Worm (Caenorhabditis elegans) whole organism, midembryonic: ENCODE data around the gene AH9.3.

Experiments
- T22C8.4 ChIP-seq: fragments of 200-800 bp; sonication (Bioruptor generic); IDR thresholded peaks from 2 replicates; pipeline ENCODE4 v1.3.6; 2022; ENCODE audit warnings: missing genetic modification characterization, missing compliant biosample characterization
- cog-1 ChIP-seq: sonication (generic microtip); optimal IDR thresholded peaks from 2 replicates; lab custom pipeline; 2016; ENCODE audit warnings: missing genetic modification characterization, missing compliant biosample characterization
- flt-1 ChIP-seq: fragments of 200-800 bp; sonication (Bioruptor generic); IDR thresholded peaks from 2 replicates; pipeline ENCODE4 v1.3.6; 2022; ENCODE audit warnings: missing genetic modification characterization, missing compliant biosample characterization
- klf-2 ChIP-seq: fragments of 200-800 bp; sonication (Bioruptor generic); conservative IDR thresholded peaks from 2 replicates; pipeline ENCODE4 v1.3.6; 2022; ENCODE audit warnings: missing genetic modification reagents, missing genetic modification characterization, missing compliant biosample characterization
- med-1 ChIP-seq: sonication (generic microtip); optimal IDR thresholded peaks from 2 replicates; lab custom pipeline; 2017; ENCODE audit warnings: missing genetic modification characterization, mild to moderate bottlenecking, missing compliant biosample characterization, antibody characterized with exemption, missing genetic modification reagents; ENCODE audit not compliant: insufficient read depth
- ref-1 ChIP-seq: fragments of 200-800 bp; sonication (Bioruptor generic); conservative IDR thresholded peaks from 2 replicates; pipeline ENCODE4 v1.3.6; 2022; ENCODE audit warnings: missing genetic modification reagents, missing genetic modification characterization, missing compliant biosample characterization
- tab-1 ChIP-seq: fragments of 200-800 bp; sonication (Bioruptor generic); IDR thresholded peaks from 2 replicates; pipeline ENCODE4 v1.3.6; 2022; ENCODE audit warnings: missing genetic modification characterization, missing compliant biosample characterization
- ztf-23 ChIP-seq: fragments of 200-800 bp; sonication (Bioruptor generic); IDR thresholded peaks from 2 replicates; pipeline ENCODE4 v1.3.6; 2022; ENCODE audit warnings: missing genetic modification reagents, missing genetic modification characterization, missing compliant biosample characterization
- ztf-29 ChIP-seq: fragments of 200-800 bp; sonication (Bioruptor generic); IDR thresholded peaks from 2 replicates; pipeline ENCODE4 v1.3.6; 2022; ENCODE audit warnings: missing genetic modification reagents, missing genetic modification characterization, missing compliant biosample characterization

The AH9.3 gene

ce11 chrX:2261003-2261402 is at the start of gene AH9.3:
Gene AH9.3, minus strand, starts transcription at chrX:2261103.
- TF ChIP-seq flt-1 (GFP tag; lab: Robert Waterston, UW): no peak
- TF ChIP-seq klf-2 (GFP tag; lab: Robert Waterston, UW): no peak
- TF ChIP-seq ref-1 (GFP tag; lab: Robert Waterston, UW): no peak
- no peak for TF ChIP-seq cog-1
- TF ChIP-seq ztf-29 (GFP tag; lab: Robert Waterston, UW): no peak
- no peak for TF ChIP-seq tab-1 (GFP tag; lab: Robert Waterston, UW)
- TF ChIP-seq ztf-23 (GFP tag; lab: Robert Waterston, UW): no peak

ce11 chrX:2304496-2304895 is 43.6 kb upstream of the AH9.3 start:
- TF ChIP-seq med-1: no peak
- TF ChIP-seq ztf-29 (GFP tag; lab: Robert Waterston, UW): no peak
- TF ChIP-seq ztf-23 (GFP tag; lab: Robert Waterston, UW): no peak
- TF ChIP-seq flt-1 (GFP tag; lab: Robert Waterston, UW): no peak
- TF ChIP-seq tab-1 (GFP tag; lab: Robert Waterston, UW): no peak
- no peak for TF ChIP-seq cog-1
- TF ChIP-seq T22C8.4: no peak
- TF ChIP-seq ref-1 (GFP tag; lab: Robert Waterston, UW): no peak
- no peak for TF ChIP-seq klf-2 (GFP tag; lab: Robert Waterston, UW)

DNA sequence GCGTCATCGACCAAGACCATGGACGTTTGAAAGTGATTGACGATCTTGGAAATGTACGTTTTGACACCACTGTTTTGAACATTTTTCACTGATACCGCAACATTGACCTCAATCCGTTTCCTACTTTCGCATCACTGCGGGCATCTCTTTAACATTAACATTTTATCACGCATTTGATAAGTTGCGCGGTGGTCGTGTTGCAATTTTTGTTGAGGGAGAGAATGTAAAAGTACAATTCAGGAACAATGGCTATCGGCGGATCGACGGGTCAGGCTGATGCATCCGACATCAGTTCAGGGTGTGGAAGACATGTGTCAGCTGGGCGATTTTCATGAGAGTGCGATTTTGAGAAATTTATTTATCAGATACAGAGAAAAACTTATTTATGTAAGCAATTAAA is 42.4 kb upstream of the AH9.3 start:
- no peak for TF ChIP-seq tab-1 (GFP tag; lab: Robert Waterston, UW)
- no peak for TF ChIP-seq ref-1 (GFP tag; lab: Robert Waterston, UW)
- no peak for TF ChIP-seq cog-1
- TF ChIP-seq ztf-23 (GFP tag; lab: Robert Waterston, UW): no peak
- TF ChIP-seq klf-2 (GFP tag; lab: Robert Waterston, UW): no peak
- no peak for TF ChIP-seq T22C8.4
- no peak for TF ChIP-seq flt-1 (GFP tag; lab: Robert Waterston, UW)
- TF ChIP-seq med-1: no peak
- no peak for TF ChIP-seq ztf-29 (GFP tag; lab: Robert Waterston, UW)

DNA sequence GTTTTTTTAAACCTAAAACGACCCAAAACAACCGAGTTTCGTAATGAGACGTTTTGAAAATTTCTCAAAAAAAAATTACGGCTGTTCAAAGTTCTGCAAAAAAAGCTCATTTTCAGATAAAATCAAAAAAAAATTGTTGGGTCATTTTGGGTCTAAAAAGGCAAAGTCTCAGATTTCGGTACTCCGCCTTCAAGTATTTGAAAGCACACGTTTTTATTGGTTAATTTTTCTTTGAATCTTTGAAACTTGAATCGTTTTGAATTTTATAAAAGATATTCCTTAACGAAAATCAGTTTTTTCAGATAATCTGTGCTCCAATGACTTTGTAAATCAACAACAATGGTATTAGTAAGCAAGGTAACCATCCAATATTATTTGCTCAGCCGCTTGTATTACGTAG is 41.9 kb upstream of the AH9.3 start, which contains the start of gene hum-6:
hum-6 (plus strand) TSS at position 301 of the 400 bp plus-strand sequence.
- TF ChIP-seq ref-1 (GFP tag; lab: Robert Waterston, UW): no peak
- TF ChIP-seq cog-1: no peak
- no peak for TF ChIP-seq klf-2 (GFP tag; lab: Robert Waterston, UW)
- TF ChIP-seq T22C8.4: no peak
- no peak for TF ChIP-seq med-1
- TF ChIP-seq tab-1 (GFP tag; lab: Robert Waterston, UW): no peak
- no peak for TF ChIP-seq flt-1 (GFP tag; lab: Robert Waterston, UW)
- no peak for TF ChIP-seq ztf-29 (GFP tag; lab: Robert Waterston, UW)
- TF ChIP-seq ztf-23 (GFP tag; lab: Robert Waterston, UW): no peak

DNA sequence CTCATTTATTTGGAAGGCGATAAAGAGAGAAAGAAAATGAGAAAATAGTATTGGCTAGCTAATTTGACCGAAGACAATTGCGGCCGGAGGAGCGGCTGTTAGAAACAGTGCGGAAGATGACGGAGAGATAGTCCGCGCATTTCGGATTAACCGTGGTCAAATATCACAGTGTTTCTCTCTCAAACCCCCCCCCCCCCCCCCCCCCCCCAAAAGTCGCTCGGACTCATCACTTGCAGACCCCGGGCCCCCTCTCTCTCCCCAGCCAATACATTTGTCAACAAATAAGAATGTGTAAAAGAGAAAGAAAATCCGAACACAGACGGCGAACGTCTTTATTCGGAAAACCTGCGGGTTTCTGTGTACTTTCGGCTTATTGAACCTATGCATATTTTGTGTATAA is 40.9 kb upstream of the AH9.3 start:
- TF ChIP-seq tab-1 (GFP tag; lab: Robert Waterston, UW): no peak
- no peak for TF ChIP-seq T22C8.4
- no peak for TF ChIP-seq ztf-29 (GFP tag; lab: Robert Waterston, UW)
- TF ChIP-seq flt-1 (GFP tag; lab: Robert Waterston, UW): no peak
- no peak for TF ChIP-seq med-1
- no peak for TF ChIP-seq ref-1 (GFP tag; lab: Robert Waterston, UW)
- TF ChIP-seq ztf-23 (GFP tag; lab: Robert Waterston, UW): no peak
- TF ChIP-seq klf-2 (GFP tag; lab: Robert Waterston, UW): no peak
- TF ChIP-seq cog-1: no peak

ce11 chrX:2294198-2294800 is 33.4 kb upstream of the AH9.3 start, which contains the start of gene T10H10.2:
Gene T10H10.2, plus strand, starts transcription at chrX:2294750.
- TF ChIP-seq cog-1 (no peak), T22C8.4 (no peak), ztf-23 (GFP tag; lab: Robert Waterston, UW) (no peak), flt-1 (GFP tag; lab: Robert Waterston, UW) (no peak), tab-1 (GFP tag; lab: Robert Waterston, UW) (no peak), klf-2 (GFP tag; lab: Robert Waterston, UW) (no peak), ztf-29 (GFP tag; lab: Robert Waterston, UW) (no peak), med-1 (no peak), ref-1 (GFP tag; lab: Robert Waterston, UW) (no peak)

ce11 chrX:2287977-2288387 is 27.1 kb upstream of the AH9.3 start:
- TF ChIP-seq ztf-29 (GFP tag; lab: Robert Waterston, UW): no peak
- no peak for TF ChIP-seq med-1
- TF ChIP-seq flt-1 (GFP tag; lab: Robert Waterston, UW): no peak
- TF ChIP-seq cog-1: peak; percentile 64
- TF ChIP-seq klf-2 (GFP tag; lab: Robert Waterston, UW): no peak
- TF ChIP-seq ztf-23 (GFP tag; lab: Robert Waterston, UW): no peak

ce11 chrX:2287092-2287491 is 26.2 kb upstream of the AH9.3 start, which contains the start of gene sav-1:
Gene sav-1, minus strand, starts transcription at chrX:2287192.
- TF ChIP-seq cog-1: no peak
- TF ChIP-seq med-1: no peak
- TF ChIP-seq tab-1 (GFP tag; lab: Robert Waterston, UW): no peak
- no peak for TF ChIP-seq flt-1 (GFP tag; lab: Robert Waterston, UW)
- no peak for TF ChIP-seq klf-2 (GFP tag; lab: Robert Waterston, UW)
- TF ChIP-seq T22C8.4: no peak
- TF ChIP-seq ztf-23 (GFP tag; lab: Robert Waterston, UW): no peak
- TF ChIP-seq ztf-29 (GFP tag; lab: Robert Waterston, UW): no peak
- no peak for TF ChIP-seq ref-1 (GFP tag; lab: Robert Waterston, UW)

ce11 chrX:2276000-2276399 is 15.1 kb upstream of the AH9.3 start:
- TF ChIP-seq flt-1 (GFP tag; lab: Robert Waterston, UW): no peak
- no peak for TF ChIP-seq T22C8.4
- no peak for TF ChIP-seq klf-2 (GFP tag; lab: Robert Waterston, UW)
- TF ChIP-seq cog-1: no peak
- no peak for TF ChIP-seq med-1
- TF ChIP-seq ref-1 (GFP tag; lab: Robert Waterston, UW): no peak
- TF ChIP-seq ztf-29 (GFP tag; lab: Robert Waterston, UW): no peak

DNA sequence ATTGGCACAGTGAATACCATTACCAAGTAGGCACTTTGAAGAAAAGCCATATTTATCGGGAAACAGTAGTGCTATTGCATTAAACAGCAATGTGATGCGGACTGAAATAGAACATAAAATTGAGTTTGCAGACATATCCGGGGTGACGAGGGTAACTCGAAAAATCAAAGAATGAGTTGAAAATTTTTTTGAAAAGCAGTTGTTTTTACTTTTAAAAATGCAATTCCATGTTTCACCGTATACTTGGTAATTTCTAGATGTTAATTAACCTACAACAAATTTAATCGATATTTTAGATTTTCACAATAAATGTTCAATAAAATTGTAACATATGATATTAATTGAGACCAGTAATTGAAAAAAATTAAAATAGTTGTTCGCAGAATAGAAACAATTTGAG is 13.3 kb upstream of the AH9.3 start, which contains the start of gene AH9.4:
AH9.4 (minus strand) TSS at position 101 of the 400 bp plus-strand sequence.
- no peak for TF ChIP-seq ref-1 (GFP tag; lab: Robert Waterston, UW)
- TF ChIP-seq cog-1: no peak
- no peak for TF ChIP-seq ztf-29 (GFP tag; lab: Robert Waterston, UW)
- no peak for TF ChIP-seq klf-2 (GFP tag; lab: Robert Waterston, UW)
- TF ChIP-seq flt-1 (GFP tag; lab: Robert Waterston, UW): no peak
- no peak for TF ChIP-seq T22C8.4
- TF ChIP-seq tab-1 (GFP tag; lab: Robert Waterston, UW): no peak
- no peak for TF ChIP-seq med-1
- TF ChIP-seq ztf-23 (GFP tag; lab: Robert Waterston, UW): no peak
